Worm (Caenorhabditis elegans): ENCODE data around the gene dhhc-5.

dhhc-5 gene

ce11 chrIII:6871067-6871466 lies 22.2 kb upstream of the dhhc-5 start (continued):
- TF ChIP-seq mep-1 (tag; optimal IDR thresholded peaks at IDR 0.05) = no peak
- TF ChIP-seq unc-62 (GFP tag; optimal IDR thresholded peaks at IDR 0.05) = no peak
- TF ChIP-seq sptf-1 (tag; optimal IDR thresholded peaks at IDR 0.05) = no peak
- no peak for TF ChIP-seq hlh-4 (tag; optimal IDR thresholded peaks at IDR 0.05)
- TF ChIP-seq mab-9 (GFP tag; IDR thresholded peaks at IDR 0.05) = no peak
- TF ChIP-seq fkh-10 (GFP tag; optimal IDR thresholded peaks at IDR 0.05) = no peak
- no peak for TF ChIP-seq elt-3 (tag; optimal IDR thresholded peaks at IDR 0.05)
- TF ChIP-seq skn-1 (tag; optimal IDR thresholded peaks at IDR 0.05) = no peak
- TF ChIP-seq efl-1 (optimal IDR thresholded peaks at IDR 0.05) = peak in 1 of 2 experiments; percentile 45
- TF ChIP-seq efl-1 (GFP tag; optimal IDR thresholded peaks at IDR 0.05 in 1 of 2) = peak in 1 of 2 experiments; percentile 58

ce11 chrIII:6869996-6870395 lies 21.1 kb upstream of the dhhc-5 start, which contains the start of gene K04C2.8:
K04C2.8 (plus strand) TSS chrIII:6870296.
- TF ChIP-seq swsn-7 (tag; optimal IDR thresholded peaks at IDR 0.05) (no peak), lin-15B (tag; optimal IDR thresholded peaks at IDR 0.05) (no peak), ceh-8 (GFP tag; optimal IDR thresholded peaks at IDR 0.05) (no peak), dpl-1 (GFP tag; optimal IDR thresholded peaks at IDR 0.05) (no peak), alr-1 (tag; optimal IDR thresholded peaks at IDR 0.05; ENCODE audit: borderline replicate concordance) (no peak), pag-3 (tag; optimal IDR thresholded peaks at IDR 0.05; ENCODE audit: borderline replicate concordance, insufficient read depth) (no peak), ets-5 (GFP tag; IDR thresholded peaks at IDR 0.05) (no peak), lin-35 (GFP tag; optimal IDR thresholded peaks at IDR 0.05) (no peak), snpc-4 (tag; optimal IDR thresholded peaks at IDR 0.05) (no peak), pqm-1 (tag; optimal IDR thresholded peaks at IDR 0.05) (no peak), pax-3 (tag; optimal IDR thresholded peaks at IDR 0.05) (no peak), nhr-76 (tag; optimal IDR thresholded peaks at IDR 0.05) (no peak), nhr-90 (tag; optimal IDR thresholded peaks at IDR 0.05; ENCODE audit: poor library complexity) (no peak), nhr-19 (GFP tag; conservative IDR thresholded peaks at IDR 0.05) (no peak), zip-4 (GFP tag; optimal IDR thresholded peaks at IDR 0.05) (no peak), lin-14 (GFP tag; optimal IDR thresholded peaks at IDR 0.05) (no peak), efl-1 (optimal IDR thresholded peaks at IDR 0.05) (no peak), efl-1 (GFP tag; optimal IDR thresholded peaks at IDR 0.05 in 1 of 2) (no peak), jun-1 (tag; optimal IDR thresholded peaks at IDR 0.05) (no peak), mef-2 (tag; optimal IDR thresholded peaks at IDR 0.05) (no peak)

ce11 chrIII:6869268-6869667 lies 20.4 kb upstream of the dhhc-5 start, which contains the start of the genes cra-1 and kbp-1:
cra-1 (minus strand) TSS chrIII:6869460.
kbp-1 (plus strand) TSS chrIII:6869633.
- TF ChIP-seq dsc-1 (tag; optimal IDR thresholded peaks at IDR 0.05) (no peak), grh-1 (GFP tag; IDR thresholded peaks at IDR 0.05) (no peak), lin-15B (tag; optimal IDR thresholded peaks at IDR 0.05) (no peak), unc-98 (GFP tag; IDR thresholded peaks at IDR 0.05) (no peak), ces-1 (GFP tag; optimal IDR thresholded peaks at IDR 0.05) (no peak), elt-2 (tag; optimal IDR thresholded peaks at IDR 0.05) (no peak), ztf-11 (tag; optimal IDR thresholded peaks at IDR 0.05) (no peak), pqm-1 (tag; optimal IDR thresholded peaks at IDR 0.05) (no peak), lin-13 (GFP tag; optimal IDR thresholded peaks at IDR 0.05) (no peak), ztf-4 (tag; optimal IDR thresholded peaks at IDR 0.05) (no peak), ceh-8 (GFP tag; optimal IDR thresholded peaks at IDR 0.05) (no peak), unc-86 (tag; optimal IDR thresholded peaks at IDR 0.05) (no peak), nhr-20 (tag; optimal IDR thresholded peaks at IDR 0.05) (peak; percentile 21), nhr-19 (GFP tag; conservative IDR thresholded peaks at IDR 0.05) (peak; percentile 14; the same call in 1 of the 2 replicates), tlp-1 (tag; optimal IDR thresholded peaks at IDR 0.05) (no peak), C16A3.4 (tag; optimal IDR thresholded peaks at IDR 0.05) (peak; percentile 53), C04F5.9 (tag; optimal IDR thresholded peaks at IDR 0.05) (no peak), nhr-90 (tag; optimal IDR thresholded peaks at IDR 0.05; ENCODE audit: poor library complexity) (no peak), egl-27 (tag; optimal IDR thresholded peaks at IDR 0.05) (no peak), zip-4 (GFP tag; optimal IDR thresholded peaks at IDR 0.05) (no peak), ceh-63 (GFP tag; optimal IDR thresholded peaks at IDR 0.05) (no peak), lin-35 (GFP tag; optimal IDR thresholded peaks at IDR 0.05) (peak; percentile 87 to 95), nhr-84 (tag; optimal IDR thresholded peaks at IDR 0.05) (no peak), swsn-7 (tag; optimal IDR thresholded peaks at IDR 0.05) (no peak), nhr-12 (tag; optimal IDR thresholded peaks at IDR 0.05) (no peak), ceh-82 (tag; optimal IDR thresholded peaks at IDR 0.05) (no peak), snpc-4 (tag; optimal IDR thresholded peaks at IDR 0.05) (no peak), nhr-77 (tag; optimal IDR thresholded peaks at IDR 0.05) (peak; percentile 8), unc-130 (tag; optimal IDR thresholded peaks at IDR 0.05) (peak; percentile 26), lir-3 (tag; optimal IDR thresholded peaks at IDR 0.05; ENCODE audit: poor library complexity) (no peak)
